Fruit fly (Drosophila melanogaster): Measurements from ENCODE around the gene GstD2.

GstD2 gene

dm6 chr3R:12401672-12402296 is 30.0 kb downstream of the GstD2 start, which contains the start of gene DNAlig3 (continued):
- TF ChIP-seq Hmr (GFP tag; optimal IDR thresholded peaks at IDR 0.05) (no peak), CG6765 (GFP tag; optimal IDR thresholded peaks at IDR 0.05) (no peak), caup (GFP tag; optimal IDR thresholded peaks at IDR 0.05; ENCODE audit: severe bottlenecking) (no peak), Sox100B (GFP tag; optimal IDR thresholded peaks at IDR 0.05) (no peak), Dref (GFP tag; IDR thresholded peaks at IDR 0.05) (peak; percentile 40; the same call in 1 of the 2 replicates), CG10543 (GFP tag; optimal IDR thresholded peaks at IDR 0.05) (no peak), CG18619 (GFP tag; optimal IDR thresholded peaks at IDR 0.05) (no peak), Eip74EF (GFP tag; optimal IDR thresholded peaks at IDR 0.05) (no peak), Six4 (GFP tag; optimal IDR thresholded peaks at IDR 0.05) (no peak), ftz-f1 (GFP tag; optimal IDR thresholded peaks at IDR 0.05) (no peak), Sox102F (GFP tag; optimal IDR thresholded peaks at IDR 0.05) (no peak), wdn (GFP tag; IDR thresholded peaks at IDR 0.05) (no peak), CG15073 (GFP tag; optimal IDR thresholded peaks at IDR 0.05) (no peak), ind (GFP tag; optimal IDR thresholded peaks at IDR 0.05) (no peak), lmd (GFP tag; IDR thresholded peaks at IDR 0.05) (no peak), gcm2 (GFP tag; optimal IDR thresholded peaks at IDR 0.05) (no peak), CG15011 (GFP tag; optimal IDR thresholded peaks at IDR 0.05) (no peak), CG1024 (GFP tag; IDR thresholded peaks at IDR 0.05) (no peak), D (optimal IDR thresholded peaks at IDR 0.05) (no peak), D (GFP tag; optimal IDR thresholded peaks at IDR 0.05) (no peak), ssp (GFP tag; IDR thresholded peaks at IDR 0.05) (no peak), disco-r (GFP tag; optimal IDR thresholded peaks at IDR 0.05) (no peak), vnd (GFP tag; IDR thresholded peaks at IDR 0.05; ENCODE audit: partially characterized antibody) (no peak), Elba2 (GFP tag; optimal IDR thresholded peaks at IDR 0.05) (no peak), CG14014 (GFP tag; IDR thresholded peaks at IDR 0.05) (no peak), CG7987 (GFP tag; optimal IDR thresholded peaks at IDR 0.05) (no peak), gce (GFP tag; IDR thresholded peaks at IDR 0.05) (no peak), MBD-R2 (GFP tag; IDR thresholded peaks at IDR 0.05) (peak; percentile 76), CG7357 (GFP tag; IDR thresholded peaks at IDR 0.05) (no peak), bigmax (GFP tag; optimal IDR thresholded peaks at IDR 0.05) (peak; percentile 8), CG8290 (GFP tag; optimal IDR thresholded peaks at IDR 0.05) (no peak), CG8290 (tag; optimal IDR thresholded peaks at IDR 0.05) (peak in 1 of 2 experiments; percentile 40), sc (optimal IDR thresholded peaks at IDR 0.05) (no peak), sc (GFP tag; optimal IDR thresholded peaks at IDR 0.05) (no peak), otp (GFP tag; IDR thresholded peaks at IDR 0.05) (no peak), Drgx (GFP tag; IDR thresholded peaks at IDR 0.05) (peak; percentile 49; the same call in 1 of the 2 replicates), gcm (GFP tag; optimal IDR thresholded peaks at IDR 0.05) (no peak), HLH54F (GFP tag; optimal IDR thresholded peaks at IDR 0.05) (no peak), lbe (GFP tag; optimal IDR thresholded peaks at IDR 0.05) (no peak), CG17359 (tag; optimal IDR thresholded peaks at IDR 0.05) (no peak), CG18262 (tag; optimal IDR thresholded peaks at IDR 0.05) (no peak), CG12769 (tag; optimal IDR thresholded peaks at IDR 0.05) (peak; percentile 83), fru (optimal IDR thresholded peaks at IDR 0.05) (no peak), Ravus (GFP tag; IDR thresholded peaks at IDR 0.05) (no peak), org-1 (GFP tag; optimal IDR thresholded peaks at IDR 0.05) (no peak), chinmo (GFP tag; IDR thresholded peaks at IDR 0.05; ENCODE audit: partially characterized antibody) (0 out of 4 replicates have a peak, but pooled peaks have one; percentile 27), al (GFP tag; IDR thresholded peaks at IDR 0.05) (no peak), Scr (GFP tag; IDR thresholded peaks at IDR 0.05; ENCODE audit: partially characterized antibody) (peak; percentile 60), CG30403 (GFP tag; optimal IDR thresholded peaks at IDR 0.05) (no peak), yki (optimal IDR thresholded peaks at IDR 0.05) (no peak), row (GFP tag; IDR thresholded peaks at IDR 0.05) (no peak; the same call in 2 of the 3 replicates), gfzf (GFP tag; optimal IDR thresholded peaks at IDR 0.05) (peak; percentile 27)

All from whole organism, embryonic.